Worm (Caenorhabditis elegans) whole organism, L3 larva: ENCODE results near the gene C44B9.3.

Source experiments
- ceh-9 ChIP-seq: sonication (generic microtip); optimal IDR thresholded peaks from 2 replicates; lab custom pipeline; 2018; ENCODE audit warnings: missing biosample characterization, missing genetic modification characterization
- egl-27 ChIP-seq: sonication (generic microtip); optimal IDR thresholded peaks from 4 replicates; lab custom pipeline; 2017; ENCODE audit warnings: missing biosample characterization, missing genetic modification reagents, missing genetic modification characterization
- nhr-11 ChIP-seq: fragments of 150-350 bp; optimal IDR thresholded peaks from 2 replicates; lab custom pipeline; 2014; ENCODE audit warnings: missing biosample characterization, missing genetic modification characterization
- nhr-25 ChIP-seq: sonication (generic microtip); optimal IDR thresholded peaks from 2 replicates; lab custom pipeline; 2017; ENCODE audit warnings: missing biosample characterization, missing genetic modification characterization
- unc-62 ChIP-seq: fragments of 150-350 bp; sonication (generic microtip); optimal IDR thresholded peaks from 4 replicates; lab custom pipeline; 2014; ENCODE audit warnings: missing biosample characterization, missing genetic modification reagents, missing genetic modification characterization

DNA sequence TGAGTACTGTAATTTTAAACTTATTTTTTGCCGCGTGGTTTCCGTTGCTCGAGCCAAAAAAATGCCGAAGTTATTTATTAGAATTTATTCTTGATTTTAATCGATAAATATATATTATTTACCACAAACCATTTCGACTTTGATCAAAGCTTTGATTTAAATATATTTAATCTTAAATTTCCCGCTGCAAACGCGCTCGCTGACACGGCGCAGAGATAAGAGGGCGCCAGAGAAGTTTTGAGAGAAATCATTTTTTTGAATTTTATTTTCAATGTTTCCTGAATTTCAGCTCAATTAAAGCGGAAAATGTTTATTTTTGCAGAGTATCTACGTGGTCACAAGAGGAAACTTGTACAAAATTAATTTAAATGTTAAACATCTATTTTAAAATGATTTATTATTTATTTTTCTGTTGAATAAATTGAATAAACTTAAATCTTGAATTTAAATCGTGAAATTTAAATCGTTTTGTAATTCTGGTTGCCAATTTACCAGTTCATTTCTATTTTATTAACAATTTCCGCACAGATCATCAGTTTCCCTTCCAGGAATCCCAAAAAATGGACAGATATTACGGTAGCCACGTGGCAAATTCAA lies 15.9 kb upstream of the C44B9.3 start, which contains the start of gene com-1:
- TF ChIP-seq unc-62 (GFP tag; lab: Kevin White, UChicago) (no peak), egl-27 (no peak), ceh-9 (tag; lab: Kevin White, UChicago) (no peak), nhr-11 (tag; lab: Kevin White, UChicago) (no peak), nhr-25 (tag; lab: Kevin White, UChicago) (no peak)
